Worm (Caenorhabditis elegans) whole organism, late embryonic: ENCODE measurements around the gene nhr-135.

ENCODE experiments used
- C38D4.7 ChIP-seq: fragments of 200-800 bp; sonication (Bioruptor generic); optimal IDR thresholded peaks from 2 replicates; lab custom pipeline; 2018; ENCODE audit warnings: mild to moderate bottlenecking, missing genetic modification characterization, moderate library complexity, missing compliant biosample characterization
- K02D7.2 ChIP-seq: sonication (generic microtip); optimal IDR thresholded peaks from 2 replicates; lab custom pipeline; 2017; ENCODE audit warnings: mild to moderate bottlenecking, missing genetic modification characterization, missing compliant biosample characterization
- K09A11.1 ChIP-seq: sonication (generic microtip); optimal IDR thresholded peaks from 2 replicates; lab custom pipeline; 2017; ENCODE audit warnings: antibody characterized with exemption, mild to moderate bottlenecking, missing genetic modification characterization, missing compliant biosample characterization; ENCODE audit not compliant: insufficient read depth
- T23F11.4 ChIP-seq: fragments of 200-800 bp; sonication (Bioruptor generic); optimal IDR thresholded peaks from 2 replicates; lab custom pipeline; 2018; ENCODE audit warnings: mild to moderate bottlenecking, missing genetic modification characterization, missing compliant biosample characterization
- ahr-1 ChIP-seq: sonication (generic microtip); optimal IDR thresholded peaks from 2 replicates; lab custom pipeline; 2016; ENCODE audit warnings: missing genetic modification characterization, missing compliant biosample characterization
- ceh-14 ChIP-seq: sonication (generic microtip); optimal IDR thresholded peaks from 2 replicates; lab custom pipeline; 2016; ENCODE audit warnings: missing genotype, missing genetic modification characterization, missing compliant biosample characterization
- ceh-18 ChIP-seq: sonication (generic microtip); optimal IDR thresholded peaks from 2 replicates; lab custom pipeline; 2016; ENCODE audit warnings: missing genetic modification characterization, missing compliant biosample characterization
- ceh-19 ChIP-seq: fragments of 200-800 bp; sonication (Bioruptor generic); optimal IDR thresholded peaks from 2 replicates; lab custom pipeline; 2018; ENCODE audit warnings: mild to moderate bottlenecking, missing genetic modification characterization, missing compliant biosample characterization
- ceh-2 ChIP-seq: sonication (generic microtip); optimal IDR thresholded peaks from 2 replicates; lab custom pipeline; 2016; ENCODE audit warnings: missing genotype, missing genetic modification characterization, missing compliant biosample characterization
- ceh-22 ChIP-seq: sonication (generic microtip); optimal IDR thresholded peaks from 2 replicates; lab custom pipeline; 2017; ENCODE audit warnings: missing biosample characterization, missing genetic modification characterization
- ceh-30 ChIP-seq: fragments of 150-350 bp; optimal IDR thresholded peaks from 2 replicates; lab custom pipeline; 2014; ENCODE audit warnings: missing biosample characterization, missing genetic modification characterization
- ceh-31 ChIP-seq: sonication (generic microtip); optimal IDR thresholded peaks from 2 replicates; lab custom pipeline; 2016; ENCODE audit warnings: missing genetic modification characterization, missing compliant biosample characterization
- ceh-45 ChIP-seq: fragments of 200-800 bp; sonication (Bioruptor generic); IDR thresholded peaks from 2 replicates; pipeline ENCODE4 v1.3.6; 2022; ENCODE audit warnings: missing genetic modification reagents, missing genetic modification characterization, missing compliant biosample characterization
- ceh-48 ChIP-seq: sonication (generic microtip); optimal IDR thresholded peaks from 2 replicates; lab custom pipeline; 2016; ENCODE audit warnings: missing genetic modification characterization, inconsistent platforms, missing compliant biosample characterization
- che-1 ChIP-seq: sonication (generic microtip); optimal IDR thresholded peaks from 2 replicates; lab custom pipeline; 2016; ENCODE audit warnings: mild to moderate bottlenecking, missing genetic modification characterization, missing compliant biosample characterization
- dmd-4 ChIP-seq: sonication (generic microtip); optimal IDR thresholded peaks from 2 replicates; lab custom pipeline; 2016; ENCODE audit warnings: borderline replicate concordance, missing genetic modification characterization, missing compliant biosample characterization
- dve-1 ChIP-seq: sonication (generic microtip); optimal IDR thresholded peaks from 2 replicates; lab custom pipeline; 2017; ENCODE audit warnings: antibody characterized with exemption, mild to moderate bottlenecking, missing genetic modification characterization, missing compliant biosample characterization
- elt-2 ChIP-seq: sonication (generic microtip); optimal IDR thresholded peaks from 2 replicates; lab custom pipeline; 2016; ENCODE audit warnings: missing genetic modification reagents, missing genetic modification characterization, missing compliant biosample characterization
- elt-4 ChIP-seq: sonication (generic microtip); optimal IDR thresholded peaks from 2 replicates; lab custom pipeline; 2016; ENCODE audit warnings: missing genetic modification characterization, missing compliant biosample characterization
- eyg-1 ChIP-seq: sonication (generic microtip); optimal IDR thresholded peaks from 2 replicates; lab custom pipeline; 2016; ENCODE audit warnings: missing genotype, missing genetic modification characterization, missing compliant biosample characterization
- fax-1 ChIP-seq: sonication (generic microtip); optimal IDR thresholded peaks from 2 replicates; lab custom pipeline; 2016; ENCODE audit warnings: missing genotype, missing genetic modification characterization, missing compliant biosample characterization
- fkh-10 ChIP-seq: fragments of 150-350 bp; optimal IDR thresholded peaks from 2 replicates; lab custom pipeline; 2014; ENCODE audit warnings: missing biosample characterization, missing genetic modification reagents, missing genetic modification characterization
- hlh-13 ChIP-seq: fragments of 200-800 bp; sonication (Bioruptor generic); optimal IDR thresholded peaks from 2 replicates; lab custom pipeline; 2018; ENCODE audit warnings: mild to moderate bottlenecking, missing genetic modification characterization, missing compliant biosample characterization
- hlh-15 ChIP-seq: sonication (generic microtip); optimal IDR thresholded peaks from 2 replicates; lab custom pipeline; 2016; ENCODE audit warnings: missing genetic modification characterization, missing compliant biosample characterization
- hlh-6 ChIP-seq: sonication (generic microtip); optimal IDR thresholded peaks from 2 replicates; lab custom pipeline; 2016; ENCODE audit warnings: missing genotype, missing genetic modification characterization, missing compliant biosample characterization
- hlh-8 ChIP-seq: sonication (generic microtip); optimal IDR thresholded peaks from 2 replicates; lab custom pipeline; 2016; ENCODE audit warnings: missing genotype, missing genetic modification characterization, missing compliant biosample characterization
- lim-6 ChIP-seq: sonication (generic microtip); optimal IDR thresholded peaks from 2 replicates; lab custom pipeline; 2016; ENCODE audit warnings: missing genetic modification characterization, missing compliant biosample characterization
- lin-11 ChIP-seq: fragments of 200-800 bp; sonication (Bioruptor generic); optimal IDR thresholded peaks from 2 replicates; lab custom pipeline; 2018; ENCODE audit warnings: mild to moderate bottlenecking, missing genetic modification characterization, missing compliant biosample characterization
- nhr-11 ChIP-seq: fragments of 150-350 bp; optimal IDR thresholded peaks from 2 replicates; lab custom pipeline; 2014; ENCODE audit warnings: missing biosample characterization, missing genetic modification characterization
- nhr-232 ChIP-seq: sonication (generic microtip); optimal IDR thresholded peaks from 2 replicates; lab custom pipeline; 2016; ENCODE audit warnings: missing genetic modification characterization, missing compliant biosample characterization
- npax-4 ChIP-seq: sonication (generic microtip); optimal IDR thresholded peaks from 2 replicates; lab custom pipeline; 2016; ENCODE audit warnings: missing genetic modification characterization, missing compliant biosample characterization
- odd-2 ChIP-seq: sonication (generic microtip); optimal IDR thresholded peaks from 2 replicates; lab custom pipeline; 2017; ENCODE audit warnings: antibody characterized with exemption, mild to moderate bottlenecking, missing genetic modification characterization, missing compliant biosample characterization
- pag-3 ChIP-seq: sonication (generic microtip); optimal IDR thresholded peaks from 2 replicates; lab custom pipeline; 2016; ENCODE audit warnings: missing compliant biosample characterization, missing genetic modification characterization, borderline replicate concordance
- pax-1 ChIP-seq: fragments of 150-350 bp; optimal IDR thresholded peaks from 2 replicates; lab custom pipeline; 2014; ENCODE audit warnings: missing biosample characterization, missing genetic modification characterization
- pqm-1 ChIP-seq: sonication (generic microtip); optimal IDR thresholded peaks from 2 replicates; lab custom pipeline; 2016; ENCODE audit warnings: missing genetic modification characterization, missing compliant biosample characterization
- pros-1 ChIP-seq: fragments of 150-350 bp; optimal IDR thresholded peaks from 2 replicates; lab custom pipeline; 2014; ENCODE audit warnings: missing biosample characterization, missing genetic modification reagents, missing genetic modification characterization
- ref-2 ChIP-seq: sonication (generic microtip); optimal IDR thresholded peaks from 2 replicates; lab custom pipeline; 2016; ENCODE audit warnings: missing genetic modification characterization, missing compliant biosample characterization
- rnt-1 ChIP-seq: sonication (generic microtip); optimal IDR thresholded peaks from 2 replicates; lab custom pipeline; 2016; ENCODE audit warnings: missing genetic modification characterization, missing compliant biosample characterization
- sdc-2 ChIP-seq: sonication (generic microtip); optimal IDR thresholded peaks from 2 replicates; lab custom pipeline; 2016; ENCODE audit warnings: missing genotype, missing genetic modification characterization, missing compliant biosample characterization
- syd-9 ChIP-seq: sonication (generic microtip); optimal IDR thresholded peaks from 2 replicates; lab custom pipeline; 2016; ENCODE audit warnings: mild to moderate bottlenecking, missing genetic modification characterization, moderate library complexity, missing compliant biosample characterization
- ttx-3 ChIP-seq: sonication (generic microtip); optimal IDR thresholded peaks from 2 replicates; lab custom pipeline; 2016; ENCODE audit warnings: missing genetic modification reagents, missing genetic modification characterization, missing compliant biosample characterization
- unc-55 ChIP-seq: sonication (generic microtip); optimal IDR thresholded peaks from 2 replicates; lab custom pipeline; 2017; ENCODE audit warnings: missing biosample characterization, missing genetic modification reagents, missing genetic modification characterization
- unc-86 ChIP-seq: sonication (generic microtip); optimal IDR thresholded peaks from 2 replicates; lab custom pipeline; 2016; ENCODE audit warnings: missing genetic modification characterization, missing compliant biosample characterization
- ztf-16 ChIP-seq: sonication (generic microtip); optimal IDR thresholded peaks from 2 replicates; lab custom pipeline; 2017; ENCODE audit warnings: missing genetic modification characterization, missing compliant biosample characterization

nhr-135 gene

ce11 chrV:7123188-7123708, 29.7 kb upstream of the nhr-135 start, which contains the start of gene lmd-5:
Gene lmd-5 (plus strand): TSS chrV:7123658.
- TF ChIP-seq ref-2 = no peak
- no peak for TF ChIP-seq pqm-1
- no peak for TF ChIP-seq hlh-13 (GFP tag; lab: Kevin White, UChicago)
- no peak for TF ChIP-seq ahr-1
- TF ChIP-seq elt-4 (tag; lab: Kevin White, UChicago) = no peak
- no peak for TF ChIP-seq nhr-232 (tag; lab: Kevin White, UChicago)
- TF ChIP-seq hlh-8 (tag; lab: Kevin White, UChicago) = no peak
- TF ChIP-seq dmd-4 = no peak
- no peak for TF ChIP-seq K09A11.1 (tag; lab: Kevin White, UChicago)
- TF ChIP-seq ttx-3 = no peak
- TF ChIP-seq ceh-30 = no peak
- no peak for TF ChIP-seq ztf-16 (tag; lab: Kevin White, UChicago)
- TF ChIP-seq ceh-14 (tag; lab: Kevin White, UChicago) = no peak

DNA sequence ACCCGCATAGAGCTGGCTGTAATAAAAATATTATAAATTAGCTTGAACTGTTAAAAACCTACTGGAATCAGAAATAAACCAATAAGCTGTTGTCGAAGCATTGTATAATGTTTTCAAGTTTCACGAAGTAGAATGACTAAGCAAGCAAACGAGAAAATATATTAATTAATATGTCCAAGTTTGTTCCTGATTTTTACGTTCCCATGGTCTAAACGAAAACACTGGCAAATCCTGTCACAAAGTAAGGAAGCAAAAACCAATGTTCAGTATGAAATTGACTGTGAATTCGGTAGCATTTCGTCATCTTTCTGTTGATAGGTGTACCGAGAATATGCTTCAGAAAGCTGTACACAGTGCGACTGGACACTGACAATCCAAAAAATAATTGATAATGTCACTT, 26.6 kb upstream of the nhr-135 start, which contains the start of gene srx-34:
Gene srx-34 (minus strand): TSS at position 101 of the 400 bp plus-strand sequence.
- TF ChIP-seq K02D7.2 (no peak), unc-55 (GFP tag; lab: Kevin White, UChicago) (no peak), ceh-19 (GFP tag; lab: Kevin White, UChicago) (no peak), syd-9 (no peak), pqm-1 (no peak), unc-86 (tag; lab: Kevin White, UChicago) (no peak), ceh-2 (no peak), ahr-1 (no peak), ceh-31 (tag; lab: Kevin White, UChicago) (no peak), ceh-18 (tag; lab: Kevin White, UChicago) (no peak), ceh-14 (tag; lab: Kevin White, UChicago) (no peak), elt-2 (tag; lab: Kevin White, UChicago) (no peak), pros-1 (no peak), fax-1 (tag; lab: Kevin White, UChicago) (no peak), ceh-30 (no peak), dve-1 (tag; lab: Kevin White, UChicago) (no peak), T23F11.4 (GFP tag; lab: Kevin White, UChicago) (no peak)

ce11 chrV:7118796-7119195, 25.2 kb upstream of the nhr-135 start, which contains the start of gene srx-33:
Gene srx-33 (minus strand): TSS chrV:7118896.
- TF ChIP-seq C38D4.7 (no peak), hlh-8 (tag; lab: Kevin White, UChicago) (no peak), npax-4 (tag; lab: Kevin White, UChicago) (no peak), ceh-31 (tag; lab: Kevin White, UChicago) (no peak), elt-4 (tag; lab: Kevin White, UChicago) (no peak), fkh-10 (GFP tag; lab: Kevin White, UChicago) (no peak), eyg-1 (tag; lab: Kevin White, UChicago) (no peak), hlh-13 (GFP tag; lab: Kevin White, UChicago) (no peak), ref-2 (no peak), sdc-2 (no peak), nhr-11 (tag; lab: Kevin White, UChicago) (no peak), ceh-45 (no peak), ttx-3 (no peak)

ce11 chrV:7112223-7112622, 18.7 kb upstream of the nhr-135 start:
- TF ChIP-seq pax-1 (tag; lab: Kevin White, UChicago) (no peak), rnt-1 (tag; lab: Kevin White, UChicago) (no peak), che-1 (no peak), lim-6 (no peak), unc-55 (GFP tag; lab: Kevin White, UChicago) (no peak), hlh-15 (tag; lab: Kevin White, UChicago) (no peak), ceh-19 (GFP tag; lab: Kevin White, UChicago) (no peak), hlh-13 (GFP tag; lab: Kevin White, UChicago) (no peak), unc-86 (tag; lab: Kevin White, UChicago) (no peak), ztf-16 (tag; lab: Kevin White, UChicago) (no peak), C38D4.7 (no peak), odd-2 (tag; lab: Kevin White, UChicago) (no peak), ceh-48 (no peak), ceh-30 (no peak), ceh-22 (tag; lab: Kevin White, UChicago) (no peak), elt-2 (tag; lab: Kevin White, UChicago) (no peak), pag-3 (tag; lab: Kevin White, UChicago) (no peak), hlh-6 (tag; lab: Kevin White, UChicago) (no peak), lin-11 (no peak)
